Worm (Caenorhabditis elegans) whole organism, dauer: Measurements from ENCODE around the gene nhr-173.

Experiments used
- unc-62 ChIP-seq: sonication (generic microtip); optimal IDR thresholded peaks from 2 replicates; lab custom pipeline; 2017; ENCODE audit warnings: missing biosample characterization, missing genetic modification reagents, missing genetic modification characterization

The nhr-173 gene

ce11 chrX:6672519-6672918, 17.2 kb downstream of the nhr-173 start, which contains the start of gene col-172:
TSS of gene col-172 (plus strand) at chrX:6672819.
- no peak for TF ChIP-seq unc-62 (GFP tag; lab: Kevin White, UChicago)

ce11 chrX:6674333-6674919, 19.1 kb downstream of the nhr-173 start, which contains the start of gene F38B6.4:
TSS of gene F38B6.4 (plus strand) at chrX:6674869.
- no peak for TF ChIP-seq unc-62 (GFP tag; lab: Kevin White, UChicago)

ce11 chrX:6682683-6683082, 27.4 kb downstream of the nhr-173 start, which contains the start of gene F38B6.8:
TSS of gene F38B6.8 (minus strand) at chrX:6682783.
- no peak for TF ChIP-seq unc-62 (GFP tag; lab: Kevin White, UChicago)

ce11 chrX:6687345-6687744, 32.0 kb downstream of the nhr-173 start:
- no peak for TF ChIP-seq unc-62 (GFP tag; lab: Kevin White, UChicago)

ce11 chrX:6687756-6688155, 32.4 kb downstream of the nhr-173 start:
- TF ChIP-seq unc-62 (GFP tag; lab: Kevin White, UChicago) = no peak

- TF ChIP-seq unc-62 (GFP tag; lab: Kevin White, UChicago) = no peak
These were observed 33.7 kb downstream of the nhr-173 start for ce11 chrX:6688953-6689562.

- TF ChIP-seq unc-62 (GFP tag; lab: Kevin White, UChicago) = no peak
These were observed 34.7 kb downstream of the nhr-173 start, which contains the start of gene F38B6.6 for ce11 chrX:6689985-6690384. TSS of gene F38B6.6 (minus strand) at chrX:6690085.

- no peak for TF ChIP-seq unc-62 (GFP tag; lab: Kevin White, UChicago)
These were observed 36.3 kb downstream of the nhr-173 start for ce11 chrX:6691653-6692052.

- TF ChIP-seq unc-62 (GFP tag; lab: Kevin White, UChicago) = no peak
These were observed 37.6 kb downstream of the nhr-173 start for ce11 chrX:6692896-6693295.

- no peak for TF ChIP-seq unc-62 (GFP tag; lab: Kevin White, UChicago)
These were observed 38.0 kb downstream of the nhr-173 start, which contains the start of gene F38B6.3 for ce11 chrX:6693331-6693730. TSS of gene F38B6.3 (plus strand) at chrX:6693631.

- TF ChIP-seq unc-62 (GFP tag; lab: Kevin White, UChicago) = no peak
These were observed 42.9 kb downstream of the nhr-173 start, which contains the start of the genes F38B6.7 and F38B6.2 for ce11 chrX:6698267-6698666. TSS of gene F38B6.7 (minus strand) at chrX:6698367. TSS of gene F38B6.2 (plus strand) at chrX:6698533.

- TF ChIP-seq unc-62 (GFP tag; lab: Kevin White, UChicago) = no peak
These were observed 46.9 kb downstream of the nhr-173 start, which contains the start of gene acr-2 for ce11 chrX:6702249-6702648. TSS of gene acr-2 (plus strand) at chrX:6702549.

ce11 chrX:6705156-6705555, 49.8 kb downstream of the nhr-173 start:
- TF ChIP-seq unc-62 (GFP tag; lab: Kevin White, UChicago) = no peak

- TF ChIP-seq unc-62 (GFP tag; lab: Kevin White, UChicago) = no peak
These were observed 53.9 kb downstream of the nhr-173 start, which contains the start of gene acr-3 for ce11 chrX:6709238-6709637. TSS of gene acr-3 (plus strand) at chrX:6709538.
